Fruit fly (Drosophila melanogaster): ENCODE data around the gene sima.

dm6 chr3R:30121731-30122130, 63.6 kb downstream of the sima start:
- TF ChIP-seq CG4318 (GFP tag; optimal IDR thresholded peaks at IDR 0.05) (no peak), CG11902 (GFP tag; optimal IDR thresholded peaks at IDR 0.05) (no peak), CG8119 (GFP tag; IDR thresholded peaks at IDR 0.05) (no peak), Eip75B (GFP tag; optimal IDR thresholded peaks at IDR 0.05) (no peak), CG3919 (GFP tag; optimal IDR thresholded peaks at IDR 0.05) (no peak), spab (GFP tag; optimal IDR thresholded peaks at IDR 0.05) (no peak), CG6854 (GFP tag; optimal IDR thresholded peaks at IDR 0.05) (no peak), Blimp-1 (GFP tag; optimal IDR thresholded peaks at IDR 0.05) (no peak), CG11762 (GFP tag; optimal IDR thresholded peaks at IDR 0.05; ENCODE audit: insufficient read depth) (no peak), Hr4 (GFP tag; optimal IDR thresholded peaks at IDR 0.05) (no peak), topi (GFP tag; optimal IDR thresholded peaks at IDR 0.05) (no peak), fd59A (GFP tag; optimal IDR thresholded peaks at IDR 0.05) (no peak), CG16779 (tag; optimal IDR thresholded peaks at IDR 0.05) (no peak), esn (GFP tag; optimal IDR thresholded peaks at IDR 0.05) (no peak)
